Fruit fly (Drosophila melanogaster) whole organism, embryonic: ENCODE data around the gene NELF-B.

Experiments
- Blimp-1 ChIP-seq: fragments of 200-800 bp; sonication (Bioruptor generic); optimal IDR thresholded peaks from 3 replicates; lab custom pipeline; 2018; ENCODE audit warnings: missing biosample characterization, missing genetic modification characterization, mild to moderate bottlenecking, moderate library complexity, missing genetic modification reagents
- CG12236 ChIP-seq: fragments of 200-800 bp; sonication (Bioruptor generic); optimal IDR thresholded peaks from 2 replicates; lab custom pipeline; 2016; ENCODE audit warnings: missing biosample characterization, missing genetic modification characterization
- CG12769 ChIP-seq: fragments of 200-800 bp; sonication (Bioruptor generic); optimal IDR thresholded peaks from 2 replicates; lab custom pipeline; 2019; ENCODE audit warnings: missing biosample characterization, mild to moderate bottlenecking, missing genetic modification characterization, moderate library complexity
- CG15696 ChIP-seq: fragments of 200-800 bp; sonication (Bioruptor generic); optimal IDR thresholded peaks from 2 replicates; lab custom pipeline; 2019; ENCODE audit warnings: missing biosample characterization, mild to moderate bottlenecking, missing genetic modification characterization, moderate library complexity
- CG16815 ChIP-seq: fragments of 200-800 bp; sonication (Bioruptor generic); optimal IDR thresholded peaks from 3 replicates; lab custom pipeline; 2017; ENCODE audit warnings: missing biosample characterization, mild to moderate bottlenecking, missing genetic modification characterization
- CG2120 ChIP-seq: fragments of 200-800 bp; sonication (Bioruptor generic); optimal IDR thresholded peaks from 3 replicates; lab custom pipeline; 2016; ENCODE audit warnings: missing biosample characterization, missing genetic modification characterization
- CG2875 ChIP-seq: fragments of 200-800 bp; sonication (Bioruptor generic); optimal IDR thresholded peaks from 2 replicates; lab custom pipeline; 2017; ENCODE audit warnings: missing biosample characterization, mild to moderate bottlenecking, missing genetic modification characterization, missing genetic modification reagents
- CG3065 ChIP-seq: fragments of 200-800 bp; sonication (Bioruptor generic); optimal IDR thresholded peaks from 2 replicates; lab custom pipeline; 2016; ENCODE audit warnings: missing biosample characterization, missing genetic modification characterization
- CG4360 ChIP-seq: fragments of 200-800 bp; sonication (Bioruptor generic); IDR thresholded peaks from 2 replicates; pipeline ENCODE4 v1.3.6; 2022; ENCODE audit warnings: missing biosample characterization, missing genetic modification characterization
- CG6683 ChIP-seq: fragments of 200-800 bp; sonication (Bioruptor generic); optimal IDR thresholded peaks from 2 replicates; lab custom pipeline; 2017; ENCODE audit warnings: missing biosample characterization, mild to moderate bottlenecking, missing genetic modification characterization, missing genetic modification reagents
- CG7987 ChIP-seq: fragments of 200-800 bp; sonication (Bioruptor generic); optimal IDR thresholded peaks from 2 replicates; lab custom pipeline; 2018; ENCODE audit warnings: missing biosample characterization, mild to moderate bottlenecking, missing genetic modification characterization, moderate library complexity
- CG8924 ChIP-seq: fragments of 200-800 bp; optimal IDR thresholded peaks from 3 replicates; lab custom pipeline; 2019; ENCODE audit warnings: missing biosample characterization, mild to moderate bottlenecking, missing genetic modification characterization, moderate library complexity
- CG9215 ChIP-seq: fragments of 200-800 bp; sonication (Bioruptor generic); IDR thresholded peaks from 2 replicates; pipeline ENCODE4 v1.3.6; 2022; ENCODE audit warnings: missing biosample characterization, missing genetic modification characterization
- E2f1 ChIP-seq: fragments of 200-800 bp; sonication (Bioruptor generic); IDR thresholded peaks from 2 replicates; pipeline ENCODE4 v1.3.6; 2022; ENCODE audit warnings: missing biosample characterization, missing genetic modification characterization
- Ets97D ChIP-seq: fragments of 200-800 bp; sonication (Bioruptor generic); optimal IDR thresholded peaks from 3 replicates; lab custom pipeline; 2016; ENCODE audit warnings: missing biosample characterization, missing genetic modification characterization
- Hr78 ChIP-seq, 2 experiments: fragments of 200-800 bp in 1 of 2; fragments of >200 bp in 1 of 2; sonication (Bioruptor generic) in 1 of 2; optimal IDR thresholded peaks; 2 replicates each; lab custom pipeline; 2017 to 2019; ENCODE audit warnings: missing biosample characterization in 2 of 2, missing genetic modification characterization in 2 of 2, mild to moderate bottlenecking in 1 of 2, moderate library complexity in 1 of 2
- NC2α ChIP-seq: fragments of 200-800 bp; sonication (Bioruptor generic); optimal IDR thresholded peaks from 2 replicates; lab custom pipeline; 2016; ENCODE audit warnings: missing biosample characterization, missing genetic modification characterization
- NFAT ChIP-seq: fragments of 200-800 bp; sonication (Bioruptor generic); IDR thresholded peaks from 2 replicates; pipeline ENCODE4 v1.3.6; 2022; ENCODE audit warnings: missing biosample characterization, missing genetic modification characterization
- PHDP ChIP-seq: fragments of 200-800 bp; sonication (Bioruptor generic); optimal IDR thresholded peaks from 3 replicates; lab custom pipeline; 2018; ENCODE audit warnings: missing biosample characterization, mild to moderate bottlenecking, missing genetic modification characterization, moderate library complexity
- Rfx ChIP-seq: fragments of 200-800 bp; sonication (Bioruptor generic); IDR thresholded peaks from 2 replicates; pipeline ENCODE4 v1.3.6; 2022; ENCODE audit warnings: missing biosample characterization, missing genetic modification characterization
- Sry-δ ChIP-seq: fragments of 200-800 bp; sonication (Bioruptor generic); optimal IDR thresholded peaks from 2 replicates; lab custom pipeline; 2016; ENCODE audit warnings: missing biosample characterization, missing genetic modification characterization
- Stat92E ChIP-seq, 3 experiments: fragments of >200 bp in 2 of 3; fragments of 200-800 bp in 1 of 3; sonication (Bioruptor generic) in 1 of 3; optimal IDR thresholded peaks; 2 replicates each; lab custom pipeline; 2017 to 2019; ENCODE audit warnings: missing biosample characterization in 3 of 3, missing genetic modification characterization in 3 of 3, mild to moderate bottlenecking in 1 of 3, moderate library complexity in 1 of 3
- Tbp ChIP-seq: fragments of >200 bp; optimal IDR thresholded peaks from 2 replicates; lab custom pipeline; 2018; ENCODE audit warnings: missing biosample characterization, missing genetic modification characterization
- Xrp1 ChIP-seq: fragments of 200-800 bp; sonication (Bioruptor generic); IDR thresholded peaks from 2 replicates; pipeline ENCODE4 v1.3.6; 2022; ENCODE audit warnings: missing biosample characterization, missing genetic modification characterization
- ac ChIP-seq: fragments of 200-800 bp; sonication (Bioruptor generic); optimal IDR thresholded peaks from 3 replicates; lab custom pipeline; 2017; ENCODE audit warnings: missing biosample characterization, mild to moderate bottlenecking, missing genetic modification characterization
- ase ChIP-seq: fragments of 200-800 bp; sonication (Bioruptor generic); IDR thresholded peaks from 3 replicates; pipeline ENCODE4 v1.3.6; 2022; ENCODE audit warnings: missing biosample characterization, missing genetic modification characterization
- chm ChIP-seq: fragments of 200-800 bp; sonication (Bioruptor generic); IDR thresholded peaks from 2 replicates; pipeline ENCODE4 v1.3.6; 2022; ENCODE audit warnings: missing biosample characterization, missing genetic modification characterization
- ci ChIP-seq: fragments of 200-800 bp; sonication (Bioruptor generic); IDR thresholded peaks from 3 replicates; pipeline ENCODE4 v1.3.6; 2022; ENCODE audit warnings: missing biosample characterization, missing genetic modification characterization
- corto ChIP-seq: fragments of 200-800 bp; sonication (Bioruptor generic); optimal IDR thresholded peaks from 2 replicates; lab custom pipeline; 2016; ENCODE audit warnings: missing biosample characterization, mild to moderate bottlenecking, missing genetic modification characterization, moderate library complexity
- croc ChIP-seq: fragments of 200-800 bp; sonication (Bioruptor generic); conservative IDR thresholded peaks from 3 replicates; pipeline ENCODE4 v1.3.6; 2022; ENCODE audit warnings: missing biosample characterization, missing genetic modification characterization
- crol ChIP-seq: fragments of 200-800 bp; sonication (Bioruptor generic); IDR thresholded peaks from 2 replicates; pipeline ENCODE4 v1.3.6; 2022; ENCODE audit warnings: missing biosample characterization, missing genetic modification characterization
- danr ChIP-seq: fragments of 200-800 bp; sonication (Bioruptor generic); IDR thresholded peaks from 2 replicates; pipeline ENCODE4 v1.3.6; 2022; ENCODE audit warnings: missing biosample characterization, missing genetic modification characterization
- eve ChIP-seq, 2 experiments: fragments of >200 bp; optimal IDR thresholded peaks; 2 replicates each; lab custom pipeline; 2017; ENCODE audit warnings: missing biosample characterization in 2 of 2, missing genetic modification characterization in 2 of 2
- fd64A ChIP-seq: fragments of 200-800 bp; sonication (Bioruptor generic); optimal IDR thresholded peaks from 3 replicates; lab custom pipeline; 2018; ENCODE audit warnings: missing biosample characterization, mild to moderate bottlenecking, missing genetic modification characterization
- gcm ChIP-seq: fragments of 200-800 bp; sonication (Bioruptor generic); optimal IDR thresholded peaks from 2 replicates; lab custom pipeline; 2019; ENCODE audit warnings: missing biosample characterization, mild to moderate bottlenecking, missing genetic modification characterization, moderate library complexity
- gem ChIP-seq: fragments of 200-800 bp; sonication (Bioruptor generic); optimal IDR thresholded peaks from 2 replicates; lab custom pipeline; 2019; ENCODE audit warnings: missing biosample characterization, mild to moderate bottlenecking, missing genetic modification characterization, moderate library complexity
- ham ChIP-seq: fragments of 200-800 bp; sonication (Bioruptor generic); IDR thresholded peaks from 2 replicates; pipeline ENCODE4 v1.3.6; 2022; ENCODE audit warnings: missing biosample characterization, missing genetic modification characterization
- jing ChIP-seq: fragments of 200-800 bp; sonication (Bioruptor generic); optimal IDR thresholded peaks from 2 replicates; lab custom pipeline; 2018; ENCODE audit warnings: missing biosample characterization, mild to moderate bottlenecking, missing genetic modification characterization
- kah ChIP-seq: fragments of 200-800 bp; sonication (Bioruptor generic); optimal IDR thresholded peaks from 2 replicates; lab custom pipeline; 2018; ENCODE audit warnings: missing biosample characterization, mild to moderate bottlenecking, missing genetic modification characterization
- knrl ChIP-seq: fragments of 200-800 bp; sonication (Bioruptor generic); IDR thresholded peaks from 3 replicates; pipeline ENCODE4 v1.3.6; 2022; ENCODE audit warnings: missing biosample characterization, missing genetic modification characterization; ENCODE audit not compliant: partially characterized antibody
- onecut ChIP-seq: fragments of 200-800 bp; sonication (Bioruptor generic); IDR thresholded peaks from 2 replicates; pipeline ENCODE4 v1.3.6; 2022; ENCODE audit warnings: missing biosample characterization, missing genetic modification characterization
- sc ChIP-seq, 3 experiments: fragments of >200 bp in 2 of 3; fragments of 200-800 bp in 1 of 3; sonication (Bioruptor generic) in 1 of 3; optimal IDR thresholded peaks; 2 replicates in 2 of 3; 3 replicates in 1 of 3; lab custom pipeline; 2017; ENCODE audit warnings: mild to moderate bottlenecking in 1 of 3, missing biosample characterization in 1 of 3, missing genetic modification characterization in 1 of 3, missing genetic modification reagents in 1 of 3
- seq ChIP-seq: fragments of 200-800 bp; sonication (Bioruptor generic); IDR thresholded peaks from 2 replicates; pipeline ENCODE4 v1.3.6; 2022; ENCODE audit warnings: missing biosample characterization, missing genetic modification characterization
- sisA ChIP-seq: fragments of 200-800 bp; sonication (Bioruptor generic); IDR thresholded peaks from 2 replicates; pipeline ENCODE4 v1.3.6; 2022; ENCODE audit warnings: missing biosample characterization, missing genetic modification characterization
- trh ChIP-seq: fragments of 200-800 bp; sonication (Bioruptor generic); optimal IDR thresholded peaks from 2 replicates; lab custom pipeline; 2016; ENCODE audit warnings: missing biosample characterization, missing genetic modification characterization
- twi ChIP-seq: fragments of 200-800 bp; optimal IDR thresholded peaks from 2 replicates; lab custom pipeline; 2019; ENCODE audit warnings: missing biosample characterization, mild to moderate bottlenecking, missing genetic modification characterization, moderate library complexity
- vvl ChIP-seq: fragments of 200-800 bp; sonication (Bioruptor generic); IDR thresholded peaks from 2 replicates; pipeline ENCODE4 v1.3.6; 2022; ENCODE audit warnings: missing biosample characterization, missing genetic modification characterization
- zen2 ChIP-seq: fragments of 200-800 bp; sonication (Bioruptor generic); IDR thresholded peaks from 3 replicates; pipeline ENCODE4 v1.3.6; 2022; ENCODE audit warnings: missing biosample characterization, missing genetic modification characterization; ENCODE audit not compliant: partially characterized antibody

NELF-B gene

dm6 chrX:7704262-7705174 lies 23.6 kb downstream of the NELF-B start:
- TF ChIP-seq ac (GFP tag; lab: Kevin White, UChicago) (no peak), sc (optimal IDR thresholded peaks at IDR 0.05; lab: Kevin White, UChicago) (no peak), sc (GFP tag; optimal IDR thresholded peaks at IDR 0.05; lab: Kevin White, UChicago) (no peak), zen2 (GFP tag; lab: Robert Waterston, UW) (no peak), vvl (GFP tag; lab: Robert Waterston, UW) (no peak), Sry-δ (GFP tag; lab: Kevin White, UChicago) (no peak), onecut (GFP tag; lab: Robert Waterston, UW) (no peak), CG8924 (tag; lab: Kevin White, UChicago) (no peak), Rfx (GFP tag; lab: Robert Waterston, UW) (peak; percentile 22; the same call in 1 of the 2 replicates), CG2120 (GFP tag; lab: Kevin White, UChicago) (no peak), croc (no peak), E2f1 (no peak), NFAT (no peak), gcm (GFP tag; lab: Kevin White, UChicago) (peak; percentile 64), CG3065 (GFP tag; lab: Kevin White, UChicago) (no peak), CG4360 (peak; percentile 90), Ets97D (no peak), danr (GFP tag; lab: Robert Waterston, UW) (no peak), trh (GFP tag; lab: Kevin White, UChicago) (no peak), Tbp (GFP tag; lab: Kevin White, UChicago) (no peak), CG12236 (GFP tag; lab: Kevin White, UChicago) (no peak), ase (GFP tag; lab: Robert Waterston, UW) (no peak), ham (GFP tag; lab: Robert Waterston, UW) (no peak), jing (GFP tag; lab: Kevin White, UChicago) (no peak), eve (GFP tag; optimal IDR thresholded peaks at IDR 0.05; lab: Kevin White, UChicago) (no peak), CG2875 (no peak), twi (tag; lab: Kevin White, UChicago) (peak; percentile 22), CG15696 (tag; lab: Kevin White, UChicago) (no peak), seq (GFP tag; lab: Robert Waterston, UW) (no peak), Hr78 (GFP tag; optimal IDR thresholded peaks at IDR 0.05; lab: Kevin White, UChicago) (no peak), corto (GFP tag; lab: Kevin White, UChicago) (no peak), CG12769 (peak; percentile 14), Blimp-1 (no peak), fd64A (GFP tag; lab: Kevin White, UChicago) (no peak), CG7987 (no peak), kah (GFP tag; lab: Kevin White, UChicago) (no peak), chm (GFP tag; lab: Robert Waterston, UW) (0 out of 2 replicates have a peak, but pooled peaks have one; percentile 7), CG16815 (no peak), Xrp1 (GFP tag; lab: Robert Waterston, UW) (no peak), knrl (GFP tag; lab: Robert Waterston, UW) (no peak), NC2α (no peak), CG9215 (GFP tag; lab: Robert Waterston, UW) (no peak), Stat92E (GFP tag; optimal IDR thresholded peaks at IDR 0.05; lab: Kevin White, UChicago) (no peak), CG6683 (GFP tag; lab: Kevin White, UChicago) (no peak), PHDP (no peak), crol (peak; percentile 61), gem (tag; lab: Kevin White, UChicago) (peak; percentile 5), sisA (GFP tag; lab: Robert Waterston, UW) (no peak), ci (GFP tag; lab: Robert Waterston, UW) (peak; percentile 53; the same call in 2 of the 3 replicates)
